Worm (Caenorhabditis elegans): ENCODE measurements around the gene T28C12.6.

DNA sequence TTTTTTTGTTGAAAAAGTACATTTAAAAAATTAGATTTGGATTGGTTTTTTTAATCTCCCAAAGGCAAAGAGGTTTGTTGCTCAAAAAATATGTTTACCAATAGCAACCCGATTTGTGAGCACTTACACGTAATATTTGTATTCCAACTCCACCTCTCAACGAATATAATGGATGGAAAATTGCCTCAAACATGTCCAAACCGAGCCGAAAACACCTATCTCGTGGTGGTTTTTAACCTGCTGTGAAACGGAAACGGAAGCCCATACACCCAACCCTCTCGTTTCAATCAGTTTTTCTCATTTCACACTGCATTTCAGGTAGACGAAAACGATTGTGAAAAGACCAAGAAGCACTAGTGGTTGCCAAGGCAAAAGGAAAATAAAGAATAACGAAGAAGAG is 19.3 kb downstream of the T28C12.6 start, which contains the start of gene cest-24:
- TF ChIP-seq him-1 (tag; optimal IDR thresholded peaks at IDR 0.05) (no peak), dao-5 (tag; optimal IDR thresholded peaks at IDR 0.05) (no peak)
